Fruit fly (Drosophila melanogaster) Kc167 (cell line): ENCODE data around the gene CG42795.

Experiments used
- Myc ChIP-seq: fragments of >200 bp; optimal IDR thresholded peaks from 2 replicates; lab custom pipeline; 2017; ENCODE audit warnings: missing external identifiers
- Sin3A ChIP-seq: fragments of >200 bp; optimal IDR thresholded peaks from 2 replicates; lab custom pipeline; 2018; ENCODE audit warnings: missing external identifiers
- psq ChIP-seq: fragments of >200 bp; optimal IDR thresholded peaks from 2 replicates; lab custom pipeline; 2017; ENCODE audit warnings: missing external identifiers

dm6 chr3R:10251218-10251617, 25.7 kb downstream of the CG42795 start, which contains the start of gene CG3999:
- TF ChIP-seq Sin3A (lab: Kevin White, UChicago) (no peak), Myc (lab: Kevin White, UChicago) (no peak), psq (lab: Kevin White, UChicago) (no peak)
